Worm (Caenorhabditis elegans) whole organism, early embryonic: ENCODE results near the gene nhr-207.

Experiments used
- ama-1 ChIP-seq: fragments of 150-350 bp; optimal IDR thresholded peaks from 2 replicates; lab custom pipeline; 2014
- ets-7 ChIP-seq: sonication (generic microtip); optimal IDR thresholded peaks from 2 replicates; lab custom pipeline; 2016; ENCODE audit warnings: missing genotype, missing genetic modification characterization, missing compliant biosample characterization

DNA sequence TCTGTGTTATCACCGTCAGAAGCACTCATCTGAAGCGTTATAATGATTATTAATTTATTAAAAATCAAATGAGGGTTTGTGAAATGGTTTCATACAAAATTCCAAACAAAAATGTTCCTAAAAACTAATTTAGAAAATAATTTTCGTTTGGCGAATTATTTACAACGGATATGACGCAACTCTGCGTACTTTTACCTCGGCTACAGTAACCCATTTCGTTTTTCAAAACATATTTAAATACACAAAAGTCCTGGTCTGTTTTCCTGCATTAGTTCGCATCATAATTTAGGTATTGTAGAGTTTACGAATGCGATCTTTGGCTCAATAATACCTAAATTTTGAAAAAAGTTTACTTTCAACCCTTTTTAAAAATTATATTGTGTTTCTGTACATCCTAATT lies 36.2 kb upstream of the nhr-207 start, which contains the start of gene R07B7.2:
- TF ChIP-seq ama-1 (no peak), ets-7 (tag; lab: Kevin White, UChicago) (no peak)
